Fruit fly (Drosophila melanogaster): Measurements from ENCODE around the gene cype.
A peak's percentile ranks its signal among the peaks of the same experiment; 100 is the strongest.

Gene cype

DNA sequence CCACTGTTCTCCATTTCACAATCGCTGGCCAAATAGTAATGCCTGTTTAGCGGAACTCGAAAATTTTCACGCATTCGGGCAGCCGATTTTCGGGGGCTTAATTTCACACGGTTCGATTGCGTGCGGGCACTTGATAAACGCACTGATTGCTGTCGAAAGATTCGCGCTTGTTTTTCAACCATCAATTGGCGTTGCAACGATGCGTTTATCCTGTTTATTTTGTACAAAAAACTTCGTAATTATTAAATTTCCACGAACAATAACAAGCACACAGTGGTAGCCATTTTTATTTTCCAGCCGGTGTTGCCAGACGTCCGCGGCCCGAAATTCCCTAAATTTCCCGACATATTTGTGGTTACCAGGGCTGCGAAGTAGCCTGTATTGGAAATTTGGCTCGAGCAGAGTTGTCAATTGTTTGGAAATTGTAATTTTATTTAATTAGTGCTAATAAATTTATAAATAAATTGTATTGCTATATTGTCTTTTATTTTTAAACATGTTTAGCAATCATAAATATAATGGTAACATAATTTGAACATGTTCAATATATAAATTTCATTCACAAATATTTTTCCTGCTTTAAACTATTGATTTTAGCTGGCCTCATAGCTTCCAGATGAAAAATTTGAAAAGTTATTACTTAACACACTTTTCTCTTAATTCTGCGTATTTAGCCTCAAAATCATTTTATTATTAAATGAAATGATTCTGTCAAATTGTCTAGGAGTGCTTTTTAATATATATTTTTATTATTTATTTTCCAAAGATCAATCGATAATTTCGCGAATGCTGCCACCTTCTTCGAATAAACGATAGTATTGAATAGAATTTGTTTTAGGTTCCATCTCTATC is at the start of gene cype, which contains the start of gene Ncoa6:
Gene cype (plus strand): TSS at position 814 of the 852 bp plus-strand sequence.
Gene Ncoa6 (minus strand): TSS at position 270 of the 852 bp plus-strand sequence.
- peak; percentile 76 for TF ChIP-seq toe (GFP tag; optimal IDR thresholded peaks at IDR 0.05)
- no peak for TF ChIP-seq CG5204 (GFP tag; optimal IDR thresholded peaks at IDR 0.05)
- peak; percentile 63 for TF ChIP-seq ovo (GFP tag; optimal IDR thresholded peaks at IDR 0.05)
- TF ChIP-seq CG7045 (GFP tag; optimal IDR thresholded peaks at IDR 0.05), result peak; percentile 56
- TF ChIP-seq CG12768 (GFP tag; optimal IDR thresholded peaks at IDR 0.05), result peak; percentile 1
- TF ChIP-seq Hr96 (GFP tag; optimal IDR thresholded peaks at IDR 0.05), result peak; percentile 33
- TF ChIP-seq tj (GFP tag; optimal IDR thresholded peaks at IDR 0.05), result peak; percentile 37
- TF ChIP-seq pad (GFP tag; optimal IDR thresholded peaks at IDR 0.05), result peak; percentile 25
- TF ChIP-seq CG33017 (tag; optimal IDR thresholded peaks at IDR 0.05), result peak; percentile 56
- no peak for TF ChIP-seq cnc (optimal IDR thresholded peaks at IDR 0.05)
- no peak for TF ChIP-seq Crg-1 (GFP tag; optimal IDR thresholded peaks at IDR 0.05)
- TF ChIP-seq Mnt (GFP tag; optimal IDR thresholded peaks at IDR 0.05), result peak; percentile 29
- peak; percentile 80 for TF ChIP-seq CG7101 (tag; optimal IDR thresholded peaks at IDR 0.05)
- no peak for TF ChIP-seq kay (GFP tag; ENCODE audit: borderline replicate concordance)
- peak; percentile 40 for TF ChIP-seq CG1620 (GFP tag; optimal IDR thresholded peaks at IDR 0.05)
- TF ChIP-seq bab1 (GFP tag; optimal IDR thresholded peaks at IDR 0.05), result peak; percentile 4
- TF ChIP-seq cic (GFP tag; optimal IDR thresholded peaks at IDR 0.05), result peak; percentile 14
- no peak for TF ChIP-seq Clk (GFP tag; optimal IDR thresholded peaks at IDR 0.05)
- peak; percentile 91 for TF ChIP-seq CG14711 (tag; optimal IDR thresholded peaks at IDR 0.05)
- peak; percentile 74 for TF ChIP-seq CG11617 (GFP tag; optimal IDR thresholded peaks at IDR 0.05)

DNA sequence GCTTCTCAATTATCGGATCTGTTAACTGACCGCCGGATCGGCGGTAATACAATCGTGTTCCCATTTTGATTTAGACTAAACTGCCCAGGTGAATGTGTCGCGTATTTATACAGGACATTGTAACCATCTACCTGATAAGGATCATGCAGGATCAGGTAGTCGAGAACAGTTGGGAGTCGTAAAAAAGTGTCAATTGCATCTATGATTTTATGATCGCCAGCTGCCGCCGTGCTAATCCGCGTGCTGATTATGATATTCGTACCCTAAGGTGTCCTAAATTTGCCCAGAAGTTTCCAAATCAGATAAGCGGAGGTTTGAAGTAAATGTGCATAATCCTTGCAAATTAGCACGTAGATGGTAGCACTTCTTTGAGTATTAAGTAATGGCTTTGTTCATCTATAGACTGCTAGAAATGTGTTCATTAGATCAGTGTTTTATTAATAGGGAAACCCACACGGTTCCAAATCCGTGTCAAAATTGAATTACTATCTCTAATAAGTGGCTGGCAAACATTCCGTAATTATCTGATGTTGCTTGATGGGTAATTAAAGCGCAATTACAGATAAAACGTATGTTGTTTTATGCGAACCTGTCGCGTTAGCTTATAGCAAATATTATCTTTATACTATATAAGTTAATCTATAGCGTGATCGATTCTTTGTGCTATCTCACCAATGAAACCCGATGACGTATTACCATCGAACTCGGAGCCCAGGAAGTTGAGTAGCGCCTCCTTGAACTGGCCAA is 49.6 kb upstream of the cype start:
- TF ChIP-seq pad (GFP tag; optimal IDR thresholded peaks at IDR 0.05) (no peak), cnc (optimal IDR thresholded peaks at IDR 0.05) (no peak), CG1620 (GFP tag; optimal IDR thresholded peaks at IDR 0.05) (no peak), CG7045 (GFP tag; optimal IDR thresholded peaks at IDR 0.05) (no peak), toe (GFP tag; optimal IDR thresholded peaks at IDR 0.05) (no peak), kay (GFP tag; ENCODE audit: borderline replicate concordance) (no peak), CG14711 (tag; optimal IDR thresholded peaks at IDR 0.05) (no peak), Mnt (GFP tag; optimal IDR thresholded peaks at IDR 0.05) (no peak), CG5204 (GFP tag; optimal IDR thresholded peaks at IDR 0.05) (no peak), cic (GFP tag; optimal IDR thresholded peaks at IDR 0.05) (no peak), Crg-1 (GFP tag; optimal IDR thresholded peaks at IDR 0.05) (no peak), Clk (GFP tag; optimal IDR thresholded peaks at IDR 0.05) (no peak)

DNA sequence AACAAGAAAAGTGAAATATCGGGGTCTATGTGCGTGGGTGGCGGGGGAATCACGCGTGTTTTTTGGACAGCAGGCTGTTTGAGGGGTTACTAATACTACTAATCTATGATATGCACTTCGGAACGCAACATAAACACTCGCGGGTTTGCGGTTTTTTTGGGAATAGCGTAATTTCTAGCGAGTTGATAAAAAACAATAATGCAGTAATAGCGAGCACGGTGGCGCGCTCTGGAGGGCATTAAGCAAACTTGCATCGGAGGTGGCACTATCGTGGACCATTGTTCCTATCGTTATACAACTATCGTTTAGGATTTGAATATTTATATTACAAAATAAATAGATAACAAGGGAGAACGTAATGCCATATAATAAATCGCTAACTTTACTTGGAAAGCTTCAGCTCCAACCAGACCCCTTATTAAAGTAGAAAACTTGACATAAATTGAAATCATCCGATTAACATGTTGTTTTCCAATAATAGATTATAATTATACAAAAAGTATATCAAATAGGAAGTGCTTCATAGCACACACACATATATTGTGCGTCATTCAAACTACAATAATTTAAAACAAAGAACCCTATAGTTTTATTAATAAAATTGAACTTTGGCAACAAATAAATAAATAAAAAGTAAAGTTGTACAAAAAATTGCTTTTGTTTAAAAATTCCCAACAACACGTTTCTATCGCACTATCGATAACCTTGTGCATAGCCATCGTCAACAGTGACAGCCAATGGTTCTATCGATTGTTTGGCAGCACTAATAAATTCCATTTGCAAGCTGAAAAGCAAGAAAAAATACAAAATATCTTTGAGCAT is 48.5 kb upstream of the cype start, which contains the start of the genes Nin and Bub1:
Gene Nin (minus strand): TSS at position 240 of the 822 bp plus-strand sequence.
Gene Bub1 (plus strand): TSS at position 557 of the 822 bp plus-strand sequence.
- peak; percentile 45 for TF ChIP-seq pad (GFP tag; optimal IDR thresholded peaks at IDR 0.05)
- TF ChIP-seq Mnt (GFP tag; optimal IDR thresholded peaks at IDR 0.05), result peak; percentile 33
- peak; percentile 69 for TF ChIP-seq toe (GFP tag; optimal IDR thresholded peaks at IDR 0.05)
- TF ChIP-seq cnc (optimal IDR thresholded peaks at IDR 0.05), result no peak
- TF ChIP-seq CG7045 (GFP tag; optimal IDR thresholded peaks at IDR 0.05), result peak; percentile 1
- TF ChIP-seq CG1620 (GFP tag; optimal IDR thresholded peaks at IDR 0.05), result peak; percentile 65
- no peak for TF ChIP-seq CG7101 (tag; optimal IDR thresholded peaks at IDR 0.05)
- TF ChIP-seq CG11617 (GFP tag; optimal IDR thresholded peaks at IDR 0.05), result peak; percentile 61
- peak; percentile 21 for TF ChIP-seq CG14711 (tag; optimal IDR thresholded peaks at IDR 0.05)
- peak; percentile 21 for TF ChIP-seq bab1 (GFP tag; optimal IDR thresholded peaks at IDR 0.05)
- peak; percentile 47 for TF ChIP-seq ovo (GFP tag; optimal IDR thresholded peaks at IDR 0.05)
- TF ChIP-seq tj (GFP tag; optimal IDR thresholded peaks at IDR 0.05), result peak; percentile 9
- no peak for TF ChIP-seq Hr96 (GFP tag; optimal IDR thresholded peaks at IDR 0.05)
- TF ChIP-seq kay (GFP tag; ENCODE audit: borderline replicate concordance), result no peak

DNA sequence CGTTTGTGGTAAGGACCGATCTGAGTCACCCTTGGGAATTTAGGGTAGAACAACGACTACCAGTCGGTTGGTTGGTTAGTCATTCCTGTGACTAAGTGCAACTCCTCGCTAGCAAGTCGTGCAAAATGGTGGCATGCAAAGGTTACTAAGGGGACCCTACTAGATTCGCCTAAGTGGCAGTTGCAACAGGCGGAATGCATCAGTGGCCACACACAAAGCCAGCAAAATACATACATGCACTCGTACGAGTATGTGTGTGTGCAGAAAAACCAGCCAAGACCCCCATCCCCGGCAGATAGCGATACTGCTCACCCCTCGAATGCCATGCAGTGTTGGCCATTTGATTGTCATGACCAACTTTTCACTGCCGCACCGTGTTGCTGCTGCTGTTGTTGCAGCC is 42.2 kb upstream of the cype start:
- TF ChIP-seq pad (GFP tag; optimal IDR thresholded peaks at IDR 0.05), result no peak
- TF ChIP-seq bab1 (GFP tag; optimal IDR thresholded peaks at IDR 0.05), result no peak
- no peak for TF ChIP-seq cnc (optimal IDR thresholded peaks at IDR 0.05)
- no peak for TF ChIP-seq CG5204 (GFP tag; optimal IDR thresholded peaks at IDR 0.05)
- no peak for TF ChIP-seq Clk (GFP tag; optimal IDR thresholded peaks at IDR 0.05)
- TF ChIP-seq CG12768 (GFP tag; optimal IDR thresholded peaks at IDR 0.05), result no peak
- TF ChIP-seq kay (GFP tag; ENCODE audit: borderline replicate concordance), result no peak
- no peak for TF ChIP-seq ovo (GFP tag; optimal IDR thresholded peaks at IDR 0.05)
- TF ChIP-seq CG11617 (GFP tag; optimal IDR thresholded peaks at IDR 0.05), result no peak
- TF ChIP-seq CG7101 (tag; optimal IDR thresholded peaks at IDR 0.05), result no peak
- TF ChIP-seq CG7045 (GFP tag; optimal IDR thresholded peaks at IDR 0.05), result no peak
- no peak for TF ChIP-seq Crg-1 (GFP tag; optimal IDR thresholded peaks at IDR 0.05)
- TF ChIP-seq CG33017 (tag; optimal IDR thresholded peaks at IDR 0.05), result no peak
- TF ChIP-seq Hr96 (GFP tag; optimal IDR thresholded peaks at IDR 0.05), result no peak
- no peak for TF ChIP-seq CG14711 (tag; optimal IDR thresholded peaks at IDR 0.05)
- no peak for TF ChIP-seq CG1620 (GFP tag; optimal IDR thresholded peaks at IDR 0.05)
- no peak for TF ChIP-seq tj (GFP tag; optimal IDR thresholded peaks at IDR 0.05)

All from whole organism, adult.